Worm (Caenorhabditis elegans) whole organism, L1 larva: ENCODE measurements around the gene srbc-62.

Experiments used
- C04F5.9 ChIP-seq: sonication (generic microtip); optimal IDR thresholded peaks from 2 replicates; lab custom pipeline; 2016; ENCODE audit warnings: missing genetic modification characterization, missing compliant biosample characterization
- C34B4.2 ChIP-seq: sonication (generic microtip); optimal IDR thresholded peaks from 2 replicates; lab custom pipeline; 2017; ENCODE audit warnings: mild to moderate bottlenecking, missing genetic modification characterization, missing compliant biosample characterization
- aha-1 ChIP-seq: fragments of 150-350 bp; optimal IDR thresholded peaks from 2 replicates; lab custom pipeline; 2014; ENCODE audit warnings: missing biosample characterization, missing genetic modification characterization
- alr-1 ChIP-seq: fragments of 200-800 bp; sonication (Bioruptor generic); optimal IDR thresholded peaks from 2 replicates; lab custom pipeline; 2018; ENCODE audit warnings: borderline replicate concordance, mild to moderate bottlenecking, missing genetic modification characterization, missing compliant biosample characterization
- ama-1 ChIP-seq: fragments of 150-350 bp; optimal IDR thresholded peaks from 2 replicates; lab custom pipeline; 2014
- blmp-1 ChIP-seq: fragments of 150-350 bp; optimal IDR thresholded peaks from 2 replicates; lab custom pipeline; 2014; ENCODE audit warnings: missing biosample characterization, missing genetic modification characterization
- ceh-63 ChIP-seq: fragments of 200-800 bp; sonication (Bioruptor generic); optimal IDR thresholded peaks from 2 replicates; lab custom pipeline; 2018; ENCODE audit warnings: mild to moderate bottlenecking, missing genetic modification characterization, missing compliant biosample characterization
- ceh-8 ChIP-seq: fragments of 200-800 bp; sonication (Bioruptor generic); optimal IDR thresholded peaks from 2 replicates; lab custom pipeline; 2018; ENCODE audit warnings: mild to moderate bottlenecking, missing genetic modification characterization, moderate library complexity, missing compliant biosample characterization
- ceh-88 ChIP-seq: fragments of 200-800 bp; sonication (Bioruptor generic); IDR thresholded peaks from 2 replicates; pipeline ENCODE4 v1.3.6; 2022; ENCODE audit warnings: missing genetic modification characterization, missing compliant biosample characterization
- ces-1 ChIP-seq: fragments of 150-350 bp; optimal IDR thresholded peaks from 2 replicates; lab custom pipeline; 2014; ENCODE audit warnings: missing biosample characterization, missing genetic modification reagents, missing genetic modification characterization
- dsc-1 ChIP-seq: sonication (generic microtip); optimal IDR thresholded peaks from 2 replicates; lab custom pipeline; 2016; ENCODE audit warnings: mild to moderate bottlenecking, missing genetic modification characterization, missing compliant biosample characterization
- efl-1 ChIP-seq, 4 experiments: fragments of 150-350 bp; optimal IDR thresholded peaks in 3 of 4; peaks in 1 of 4; 1 replicate in 1 of 4; 2 replicates in 3 of 4; lab custom pipeline; 2014; ENCODE audit warnings: missing biosample characterization in 2 of 4, missing genetic modification characterization in 2 of 4, missing genetic modification reagents in 2 of 4
- egl-13 ChIP-seq: sonication (generic microtip); optimal IDR thresholded peaks from 2 replicates; lab custom pipeline; 2016; ENCODE audit warnings: missing genotype, missing genetic modification reagents, missing genetic modification characterization, missing compliant biosample characterization
- egl-27 ChIP-seq, 2 experiments: fragments of 150-350 bp in 1 of 2; sonication (generic microtip); optimal IDR thresholded peaks; 3 replicates each; lab custom pipeline; 2017 to 2018; ENCODE audit warnings: missing biosample characterization in 2 of 2, missing genetic modification characterization in 2 of 2, missing genetic modification reagents in 2 of 2
- elt-2 ChIP-seq: sonication (generic microtip); optimal IDR thresholded peaks from 2 replicates; lab custom pipeline; 2016; ENCODE audit warnings: missing genetic modification characterization, mild to moderate bottlenecking, inconsistent platforms, missing compliant biosample characterization, missing genetic modification reagents
- ets-5 ChIP-seq: fragments of 200-800 bp; sonication (Bioruptor generic); IDR thresholded peaks from 2 replicates; pipeline ENCODE4 v1.3.6; 2022; ENCODE audit warnings: missing genetic modification characterization, missing compliant biosample characterization
- fkh-10 ChIP-seq: sonication (generic microtip); optimal IDR thresholded peaks from 2 replicates; lab custom pipeline; 2017; ENCODE audit warnings: missing biosample characterization, missing genetic modification reagents, missing genetic modification characterization
- fkh-8 ChIP-seq: sonication (generic microtip); optimal IDR thresholded peaks from 2 replicates; lab custom pipeline; 2016; ENCODE audit warnings: mild to moderate bottlenecking, missing genetic modification characterization, missing compliant biosample characterization
- grh-1 ChIP-seq: fragments of 200-800 bp; sonication (Bioruptor generic); IDR thresholded peaks from 2 replicates; pipeline ENCODE4 v1.3.6; 2022; ENCODE audit warnings: missing genetic modification reagents, missing genetic modification characterization, missing compliant biosample characterization
- hlh-17 ChIP-seq: fragments of 200-800 bp; sonication (Bioruptor generic); optimal IDR thresholded peaks from 2 replicates; lab custom pipeline; 2018; ENCODE audit warnings: missing genetic modification characterization, mild to moderate bottlenecking, missing compliant biosample characterization, moderate library complexity, borderline replicate concordance
- lin-13 ChIP-seq: fragments of 150-350 bp; optimal IDR thresholded peaks from 2 replicates; lab custom pipeline; 2014; ENCODE audit warnings: missing biosample characterization, missing genetic modification reagents, missing genetic modification characterization
- lin-14 ChIP-seq: fragments of 200-800 bp; sonication (Bioruptor generic); optimal IDR thresholded peaks from 2 replicates; lab custom pipeline; 2018; ENCODE audit warnings: mild to moderate bottlenecking, missing genetic modification characterization, moderate library complexity, missing compliant biosample characterization
- lin-35 ChIP-seq, 2 experiments: fragments of 150-350 bp; optimal IDR thresholded peaks; 2 replicates each; lab custom pipeline; 2014; ENCODE audit warnings: missing biosample characterization in 2 of 2, missing genetic modification characterization in 2 of 2, missing genetic modification reagents in 2 of 2
- lin-39 ChIP-seq: fragments of 150-350 bp; optimal IDR thresholded peaks from 2 replicates; lab custom pipeline; 2014; ENCODE audit warnings: missing biosample characterization, missing genetic modification reagents, missing genetic modification characterization
- lir-3 ChIP-seq: sonication (generic microtip); optimal IDR thresholded peaks from 2 replicates; lab custom pipeline; 2016; ENCODE audit warnings: mild to moderate bottlenecking, missing genetic modification characterization, moderate library complexity, missing compliant biosample characterization; ENCODE audit not compliant: poor library complexity
- mab-9 ChIP-seq: fragments of 200-800 bp; sonication (Bioruptor generic); IDR thresholded peaks from 2 replicates; pipeline ENCODE4 v1.3.6; 2022; ENCODE audit warnings: missing genetic modification reagents, missing genetic modification characterization, missing compliant biosample characterization
- mdl-1 ChIP-seq, 2 experiments: fragments of 150-350 bp; optimal IDR thresholded peaks; 2 replicates each; lab custom pipeline; 2014 to 2017; ENCODE audit warnings: missing biosample characterization in 2 of 2, missing genetic modification characterization in 2 of 2, inconsistent platforms in 1 of 2
- mef-2 ChIP-seq: fragments of 150-350 bp; optimal IDR thresholded peaks from 2 replicates; lab custom pipeline; 2014; ENCODE audit warnings: missing biosample characterization, missing genetic modification characterization
- mep-1 ChIP-seq: fragments of 150-350 bp; optimal IDR thresholded peaks from 2 replicates; lab custom pipeline; 2014; ENCODE audit warnings: missing biosample characterization, missing genetic modification characterization
- nhr-12 ChIP-seq: sonication (generic microtip); optimal IDR thresholded peaks from 2 replicates; lab custom pipeline; 2017; ENCODE audit warnings: missing biosample characterization, missing genetic modification characterization
- nhr-19 ChIP-seq: fragments of 200-800 bp; sonication (Bioruptor generic); conservative IDR thresholded peaks from 2 replicates; pipeline ENCODE4 v1.3.6; 2022; ENCODE audit warnings: missing genetic modification characterization, missing compliant biosample characterization
- nhr-20 ChIP-seq: sonication (generic microtip); optimal IDR thresholded peaks from 2 replicates; lab custom pipeline; 2016; ENCODE audit warnings: mild to moderate bottlenecking, missing genetic modification characterization, missing compliant biosample characterization
- nhr-237 ChIP-seq: fragments of 150-350 bp; optimal IDR thresholded peaks from 2 replicates; lab custom pipeline; 2014; ENCODE audit warnings: missing biosample characterization, missing genetic modification characterization
- nhr-28 ChIP-seq: fragments of 150-350 bp; optimal IDR thresholded peaks from 2 replicates; lab custom pipeline; 2014; ENCODE audit warnings: missing biosample characterization, missing genetic modification characterization
- nhr-47 ChIP-seq: sonication (generic microtip); optimal IDR thresholded peaks from 2 replicates; lab custom pipeline; 2016; ENCODE audit warnings: mild to moderate bottlenecking, missing genetic modification characterization, moderate library complexity, missing compliant biosample characterization
- skn-1 ChIP-seq: fragments of 150-350 bp; optimal IDR thresholded peaks from 2 replicates; lab custom pipeline; 2014; ENCODE audit warnings: missing biosample characterization, missing genetic modification characterization
- sox-4 ChIP-seq: sonication (generic microtip); optimal IDR thresholded peaks from 2 replicates; lab custom pipeline; 2016; ENCODE audit warnings: missing genetic modification characterization, missing compliant biosample characterization
- sptf-1 ChIP-seq: fragments of 150-350 bp; optimal IDR thresholded peaks from 2 replicates; lab custom pipeline; 2014; ENCODE audit warnings: missing biosample characterization, missing genetic modification characterization
- sup-37 ChIP-seq: fragments of 200-800 bp; sonication (Bioruptor generic); optimal IDR thresholded peaks from 2 replicates; lab custom pipeline; 2018; ENCODE audit warnings: mild to moderate bottlenecking, missing genetic modification characterization, missing compliant biosample characterization
- tlp-1 ChIP-seq: fragments of 150-350 bp; optimal IDR thresholded peaks from 2 replicates; lab custom pipeline; 2014; ENCODE audit warnings: missing biosample characterization, missing genetic modification characterization
- unc-30 ChIP-seq: sonication (generic microtip); optimal IDR thresholded peaks from 2 replicates; lab custom pipeline; 2017; ENCODE audit warnings: missing biosample characterization, missing genetic modification characterization
- unc-62 ChIP-seq: fragments of 150-350 bp; optimal IDR thresholded peaks from 2 replicates; lab custom pipeline; 2014; ENCODE audit warnings: missing biosample characterization, missing genetic modification reagents, missing genetic modification characterization

srbc-62 gene

DNA sequence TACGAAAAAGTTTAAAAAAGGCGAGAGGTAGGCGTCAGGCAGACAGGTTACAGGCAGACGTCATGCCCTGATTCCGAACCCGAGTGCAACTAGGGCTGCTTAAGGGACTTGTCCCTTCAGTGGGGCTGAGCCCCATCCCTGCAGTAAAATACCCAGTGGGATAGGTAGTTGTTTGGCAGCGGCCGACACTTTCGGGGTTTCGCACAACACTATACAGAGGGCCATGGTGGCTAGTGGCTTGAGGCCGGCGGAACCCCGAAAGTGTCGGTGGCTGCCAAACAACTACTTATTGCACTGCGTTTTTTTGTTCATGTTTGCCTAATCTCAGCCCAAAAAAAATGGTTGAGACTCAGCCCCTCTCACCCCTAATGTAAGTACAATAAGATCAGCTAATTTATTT is 2.2 kb upstream of the srbc-62 start:
- TF ChIP-seq C04F5.9 (tag; lab: Kevin White, UChicago), result no peak
- no peak for TF ChIP-seq aha-1 (tag; lab: Kevin White, UChicago)
- TF ChIP-seq grh-1, result no peak
- no peak for TF ChIP-seq sup-37 (GFP tag; lab: Kevin White, UChicago)
- no peak for TF ChIP-seq nhr-12
- TF ChIP-seq nhr-237 (tag; lab: Kevin White, UChicago), result no peak
- TF ChIP-seq skn-1, result no peak
- TF ChIP-seq mab-9 (GFP tag; lab: Robert Waterston, UW), result no peak
- no peak for TF ChIP-seq elt-2 (tag; lab: Kevin White, UChicago)
- no peak for TF ChIP-seq efl-1 (optimal IDR thresholded peaks at IDR 0.05; lab: Kevin White, UChicago)
- no peak for TF ChIP-seq efl-1 (GFP tag; optimal IDR thresholded peaks at IDR 0.05 in 1 of 2; lab: Kevin White, UChicago)
- no peak for TF ChIP-seq nhr-47 (tag; lab: Kevin White, UChicago)
- TF ChIP-seq C34B4.2, result no peak
- TF ChIP-seq dsc-1 (tag; lab: Kevin White, UChicago), result no peak
- no peak for TF ChIP-seq lin-14 (GFP tag; lab: Kevin White, UChicago)
- TF ChIP-seq ets-5 (GFP tag; lab: Robert Waterston, UW), result no peak
- TF ChIP-seq nhr-20 (tag; lab: Kevin White, UChicago), result no peak
- TF ChIP-seq mdl-1 (tag; optimal IDR thresholded peaks at IDR 0.05; lab: Kevin White, UChicago), result no peak
- no peak for TF ChIP-seq ama-1 (lab: Kevin White, UChicago)

ce11 chrV:17220345-17220744 is 2.6 kb downstream of the srbc-62 start, which contains the start of gene srh-109:
TSS of gene srh-109 (minus strand) at chrV:17220445.
- TF ChIP-seq blmp-1 (tag; lab: Kevin White, UChicago), result no peak

ce11 chrV:17223305-17223704 is 5.5 kb downstream of the srbc-62 start, which contains the start of gene srh-252:
TSS of gene srh-252 (minus strand) at chrV:17223405.
- TF ChIP-seq hlh-17 (GFP tag; lab: Kevin White, UChicago) (no peak), sptf-1 (no peak)
- TF ChIP-seq, all 84 proteins: peak for 0

- TF ChIP-seq efl-1 (optimal IDR thresholded peaks at IDR 0.05; lab: Kevin White, UChicago) (no peak), efl-1 (GFP tag; optimal IDR thresholded peaks at IDR 0.05 in 1 of 2; lab: Kevin White, UChicago) (peak in 1 of 2 experiments; percentile 68), fkh-8 (tag; lab: Kevin White, UChicago) (no peak)
Measured at ce11 chrV:17225389-17225788, 7.6 kb downstream of the srbc-62 start, which contains the start of gene scl-25. TSS of gene scl-25 (plus strand) at chrV:17225689.

DNA sequence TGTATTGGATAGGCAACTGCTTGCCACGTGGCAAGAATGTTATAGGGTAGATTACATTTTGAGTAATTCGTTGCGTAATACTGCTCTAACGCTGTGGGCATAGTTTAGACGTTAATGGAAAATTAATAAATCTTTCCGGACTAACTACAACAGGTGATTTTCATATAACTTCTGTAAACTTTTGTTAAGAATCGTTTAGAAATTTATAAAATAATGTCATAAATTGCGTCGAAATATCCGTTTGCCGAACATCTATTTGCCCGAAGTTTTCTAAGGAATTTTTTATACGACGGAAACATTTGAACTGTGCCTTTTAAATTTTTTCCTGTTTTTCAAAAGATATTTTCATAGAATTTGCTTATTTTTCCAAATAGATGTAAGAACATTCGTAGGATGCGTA is 8.3 kb downstream of the srbc-62 start, which contains the start of gene srh-112:
Gene srh-112 (minus strand): TSS at position 101 of the 400 bp plus-strand sequence.
- TF ChIP-seq nhr-28, result no peak
- TF ChIP-seq hlh-17 (GFP tag; lab: Kevin White, UChicago), result no peak
- TF ChIP-seq lir-3 (tag; lab: Kevin White, UChicago), result no peak
- TF ChIP-seq unc-30 (tag; lab: Kevin White, UChicago), result no peak
- TF ChIP-seq fkh-10 (GFP tag; lab: Kevin White, UChicago), result no peak
- no peak for TF ChIP-seq egl-13 (tag; lab: Kevin White, UChicago)
- no peak for TF ChIP-seq lin-35 (GFP tag; optimal IDR thresholded peaks at IDR 0.05; lab: Kevin White, UChicago)
- no peak for TF ChIP-seq ceh-88 (GFP tag; lab: Robert Waterston, UW)
- no peak for TF ChIP-seq nhr-20 (tag; lab: Kevin White, UChicago)
- no peak for TF ChIP-seq blmp-1 (tag; lab: Kevin White, UChicago)

- TF ChIP-seq nhr-12 (no peak), lin-13 (GFP tag; lab: Kevin White, UChicago) (no peak), fkh-8 (tag; lab: Kevin White, UChicago) (no peak), lin-39 (no peak), ceh-63 (no peak), ceh-8 (GFP tag; lab: Kevin White, UChicago) (no peak), dsc-1 (tag; lab: Kevin White, UChicago) (no peak), alr-1 (tag; lab: Kevin White, UChicago) (no peak), tlp-1 (no peak), sox-4 (tag; lab: Kevin White, UChicago) (no peak), nhr-19 (no peak), mef-2 (tag; lab: Kevin White, UChicago) (no peak), elt-2 (tag; lab: Kevin White, UChicago) (no peak), ces-1 (GFP tag; lab: Kevin White, UChicago) (no peak), unc-62 (GFP tag; lab: Kevin White, UChicago) (no peak), mep-1 (tag; lab: Kevin White, UChicago) (no peak), egl-27 (tag; optimal IDR thresholded peaks at IDR 0.05; lab: Kevin White, UChicago) (no peak)
Measured at ce11 chrV:17232403-17232802, 14.6 kb downstream of the srbc-62 start.
